Fruit fly (Drosophila melanogaster) whole organism, embryonic: ENCODE measurements around the gene CG13862.

ENCODE experiments used
- Atf3 ChIP-seq: fragments of 200-800 bp; sonication (Bioruptor generic); optimal IDR thresholded peaks from 3 replicates; lab custom pipeline; 2016; ENCODE audit warnings: missing biosample characterization, missing genetic modification characterization
- CG10147 ChIP-seq: fragments of 200-800 bp; sonication (Bioruptor generic); optimal IDR thresholded peaks from 2 replicates; lab custom pipeline; 2019; ENCODE audit warnings: missing biosample characterization, mild to moderate bottlenecking, missing genetic modification characterization, moderate library complexity
- CG11456 ChIP-seq: fragments of 200-800 bp; sonication (Bioruptor generic); IDR thresholded peaks from 3 replicates; pipeline ENCODE4 v1.3.6; 2022; ENCODE audit warnings: missing biosample characterization, missing genetic modification characterization
- CG11695 ChIP-seq: fragments of 200-800 bp; sonication (Bioruptor generic); IDR thresholded peaks from 3 replicates; pipeline ENCODE4 v1.3.6; 2022; ENCODE audit warnings: missing biosample characterization, missing genetic modification characterization
- CG12769 ChIP-seq: fragments of 200-800 bp; sonication (Bioruptor generic); optimal IDR thresholded peaks from 2 replicates; lab custom pipeline; 2019; ENCODE audit warnings: missing biosample characterization, mild to moderate bottlenecking, missing genetic modification characterization, moderate library complexity
- CG1529 ChIP-seq: fragments of 200-800 bp; sonication (Bioruptor generic); optimal IDR thresholded peaks from 3 replicates; lab custom pipeline; 2018; ENCODE audit warnings: missing biosample characterization, missing genetic modification characterization
- CG1602 ChIP-seq: fragments of 200-800 bp; sonication (Bioruptor generic); optimal IDR thresholded peaks from 3 replicates; lab custom pipeline; 2016; ENCODE audit warnings: missing biosample characterization, missing genetic modification characterization
- CG1603 ChIP-seq: fragments of 200-800 bp; sonication (Bioruptor generic); optimal IDR thresholded peaks from 2 replicates; lab custom pipeline; 2019; ENCODE audit warnings: missing biosample characterization, mild to moderate bottlenecking, missing genetic modification characterization, moderate library complexity
- CG16813 ChIP-seq: fragments of 200-800 bp; sonication (Bioruptor generic); IDR thresholded peaks from 3 replicates; pipeline ENCODE4 v1.3.6; 2022; ENCODE audit warnings: missing biosample characterization, missing genetic modification characterization; ENCODE audit not compliant: partially characterized antibody
- CG17361 ChIP-seq: fragments of 200-800 bp; sonication (Bioruptor generic); IDR thresholded peaks from 3 replicates; pipeline ENCODE4 v1.3.6; 2022; ENCODE audit warnings: missing biosample characterization, missing genetic modification characterization
- CG17829 ChIP-seq: fragments of 200-800 bp; optimal IDR thresholded peaks from 2 replicates; lab custom pipeline; 2019; ENCODE audit warnings: missing biosample characterization, mild to moderate bottlenecking, missing genetic modification characterization, moderate library complexity
- CG1792 ChIP-seq: fragments of 200-800 bp; sonication (Bioruptor generic); optimal IDR thresholded peaks from 2 replicates; lab custom pipeline; 2016; ENCODE audit warnings: missing biosample characterization, missing genetic modification characterization
- CG2120 ChIP-seq: fragments of 200-800 bp; sonication (Bioruptor generic); optimal IDR thresholded peaks from 3 replicates; lab custom pipeline; 2016; ENCODE audit warnings: missing biosample characterization, missing genetic modification characterization
- CG2129 ChIP-seq: fragments of 200-800 bp; sonication (Bioruptor generic); IDR thresholded peaks from 2 replicates; pipeline ENCODE4 v1.3.6; 2022; ENCODE audit warnings: missing biosample characterization, missing genetic modification characterization; ENCODE audit not compliant: partially characterized antibody
- CG2712 ChIP-seq: fragments of 200-800 bp; optimal IDR thresholded peaks from 3 replicates; lab custom pipeline; 2019; ENCODE audit warnings: missing biosample characterization, mild to moderate bottlenecking, missing genetic modification characterization, moderate library complexity
- CG32772 ChIP-seq: fragments of 200-800 bp; sonication (Bioruptor generic); IDR thresholded peaks from 2 replicates; pipeline ENCODE4 v1.3.6; 2022; ENCODE audit warnings: missing biosample characterization, missing genetic modification characterization
- CG43689 ChIP-seq: fragments of 200-800 bp; sonication (Bioruptor generic); IDR thresholded peaks from 2 replicates; pipeline ENCODE4 v1.3.6; 2022; ENCODE audit warnings: missing biosample characterization, missing genetic modification characterization
- CG6254 ChIP-seq: fragments of 200-800 bp; sonication (Bioruptor generic); optimal IDR thresholded peaks from 3 replicates; lab custom pipeline; 2017; ENCODE audit warnings: mild to moderate bottlenecking, missing biosample characterization, missing genetic modification reagents, missing genetic modification characterization
- CG6272 ChIP-seq: fragments of 200-800 bp; sonication (Bioruptor generic); IDR thresholded peaks from 2 replicates; pipeline ENCODE4 v1.3.6; 2022; ENCODE audit warnings: missing biosample characterization, missing genetic modification characterization
- CG6854 ChIP-seq: fragments of 200-800 bp; sonication (Bioruptor generic); optimal IDR thresholded peaks from 3 replicates; lab custom pipeline; 2017; ENCODE audit warnings: missing biosample characterization, mild to moderate bottlenecking, missing genetic modification characterization
- CG8089 ChIP-seq: fragments of 200-800 bp; sonication (Bioruptor generic); optimal IDR thresholded peaks from 3 replicates; lab custom pipeline; 2016; ENCODE audit warnings: missing biosample characterization, missing genetic modification characterization
- CG8290 ChIP-seq, 3 experiments: fragments of 200-800 bp; sonication (Bioruptor generic); optimal IDR thresholded peaks; 2 replicates each; lab custom pipeline; 2016 to 2019; ENCODE audit warnings: missing biosample characterization in 3 of 3, missing genetic modification characterization in 3 of 3, mild to moderate bottlenecking in 2 of 3, moderate library complexity in 1 of 3
- CG8359 ChIP-seq: fragments of 200-800 bp; sonication (Bioruptor generic); optimal IDR thresholded peaks from 2 replicates; lab custom pipeline; 2017; ENCODE audit warnings: missing biosample characterization, mild to moderate bottlenecking, missing genetic modification characterization, borderline replicate concordance
- CG8924 ChIP-seq: fragments of 200-800 bp; optimal IDR thresholded peaks from 3 replicates; lab custom pipeline; 2019; ENCODE audit warnings: missing biosample characterization, mild to moderate bottlenecking, missing genetic modification characterization, moderate library complexity
- CG8944 ChIP-seq: fragments of 200-800 bp; sonication (Bioruptor generic); optimal IDR thresholded peaks from 3 replicates; lab custom pipeline; 2016; ENCODE audit warnings: missing biosample characterization, missing genetic modification characterization
- CrebB ChIP-seq: fragments of 200-800 bp; sonication (Bioruptor generic); optimal IDR thresholded peaks from 3 replicates; lab custom pipeline; 2018; ENCODE audit warnings: missing biosample characterization, mild to moderate bottlenecking, missing genetic modification characterization
- D ChIP-seq, 2 experiments: fragments of 200-800 bp in 1 of 2; fragments of >200 bp in 1 of 2; sonication (Bioruptor generic) in 1 of 2; optimal IDR thresholded peaks; 2 replicates in 1 of 2; 3 replicates in 1 of 2; lab custom pipeline; 2017; ENCODE audit warnings: mild to moderate bottlenecking in 1 of 2, missing biosample characterization in 1 of 2, missing genetic modification characterization in 1 of 2, missing genetic modification reagents in 1 of 2
- D19B ChIP-seq: fragments of 200-800 bp; sonication (Bioruptor generic); optimal IDR thresholded peaks from 2 replicates; lab custom pipeline; 2017; ENCODE audit warnings: missing biosample characterization, mild to moderate bottlenecking, missing genetic modification characterization
- HmgZ ChIP-seq: fragments of 200-800 bp; sonication (Bioruptor generic); optimal IDR thresholded peaks from 2 replicates; lab custom pipeline; 2018; ENCODE audit warnings: missing biosample characterization, mild to moderate bottlenecking, missing genetic modification characterization
- Mad ChIP-seq: fragments of 200-800 bp; sonication (Bioruptor generic); optimal IDR thresholded peaks from 2 replicates; lab custom pipeline; 2016; ENCODE audit warnings: missing biosample characterization, missing genetic modification characterization
- Mes4 ChIP-seq: fragments of 200-800 bp; sonication (Bioruptor generic); optimal IDR thresholded peaks from 2 replicates; lab custom pipeline; 2016; ENCODE audit warnings: missing biosample characterization, missing genetic modification characterization
- Spps ChIP-seq: fragments of 200-800 bp; sonication (Bioruptor generic); optimal IDR thresholded peaks from 2 replicates; lab custom pipeline; 2018; ENCODE audit warnings: missing biosample characterization, mild to moderate bottlenecking, missing genetic modification characterization
- Stat92E ChIP-seq, 3 experiments: fragments of >200 bp in 2 of 3; fragments of 200-800 bp in 1 of 3; sonication (Bioruptor generic) in 1 of 3; optimal IDR thresholded peaks; 2 replicates each; lab custom pipeline; 2017 to 2019; ENCODE audit warnings: missing biosample characterization in 3 of 3, missing genetic modification characterization in 3 of 3, mild to moderate bottlenecking in 1 of 3, moderate library complexity in 1 of 3
- amos ChIP-seq: fragments of 200-800 bp; sonication (Bioruptor generic); IDR thresholded peaks from 2 replicates; pipeline ENCODE4 v1.3.6; 2022; ENCODE audit warnings: missing biosample characterization, missing genetic modification characterization; ENCODE audit not compliant: partially characterized antibody
- aop ChIP-seq: fragments of 200-800 bp; sonication (Bioruptor generic); IDR thresholded peaks from 2 replicates; pipeline ENCODE4 v1.3.6; 2022; ENCODE audit warnings: missing biosample characterization, missing genetic modification characterization
- btn ChIP-seq: fragments of 200-800 bp; sonication (Bioruptor generic); optimal IDR thresholded peaks from 2 replicates; lab custom pipeline; 2016; ENCODE audit warnings: missing biosample characterization, missing genetic modification characterization
- cg ChIP-seq: fragments of 200-800 bp; sonication (Bioruptor generic); optimal IDR thresholded peaks from 3 replicates; lab custom pipeline; 2019; ENCODE audit warnings: missing biosample characterization, mild to moderate bottlenecking, missing genetic modification characterization, moderate library complexity
- fu2 ChIP-seq: fragments of 200-800 bp; sonication (Bioruptor generic); optimal IDR thresholded peaks from 2 replicates; lab custom pipeline; 2016; ENCODE audit warnings: missing biosample characterization, missing genetic modification characterization
- odd ChIP-seq: fragments of 200-800 bp; sonication (Bioruptor generic); optimal IDR thresholded peaks from 2 replicates; lab custom pipeline; 2017; ENCODE audit warnings: missing biosample characterization, mild to moderate bottlenecking, missing genetic modification characterization
- pan ChIP-seq, 4 experiments: fragments of >200 bp in 3 of 4; fragments of 200-800 bp in 1 of 4; sonication (Bioruptor generic) in 1 of 4; optimal IDR thresholded peaks in 3 of 4; IDR thresholded peaks in 1 of 4; 2 replicates each; pipeline versions ENCODE4 v1.3.6 to Lab custom; 2017 to 2022; ENCODE audit warnings: missing biosample characterization in 2 of 4, missing genetic modification characterization in 2 of 4, mixed read lengths in 1 of 4
- ranshi ChIP-seq: fragments of 200-800 bp; sonication (Bioruptor generic); IDR thresholded peaks from 2 replicates; pipeline ENCODE4 v1.3.6; 2022; ENCODE audit warnings: missing biosample characterization, missing genetic modification characterization
- sqz ChIP-seq: fragments of 200-800 bp; sonication (Bioruptor generic); optimal IDR thresholded peaks from 3 replicates; lab custom pipeline; 2018; ENCODE audit warnings: missing biosample characterization, mild to moderate bottlenecking, missing genetic modification characterization
- tna ChIP-seq: fragments of 200-800 bp; sonication (Bioruptor generic); IDR thresholded peaks from 2 replicates; pipeline ENCODE4 v1.3.6; 2022; ENCODE audit warnings: missing biosample characterization, missing genetic modification characterization; ENCODE audit not compliant: partially characterized antibody
- tup ChIP-seq: fragments of 200-800 bp; sonication (Bioruptor generic); optimal IDR thresholded peaks from 2 replicates; lab custom pipeline; 2016; ENCODE audit warnings: missing biosample characterization, mild to moderate bottlenecking, missing genetic modification characterization, moderate library complexity
- zen ChIP-seq: fragments of 200-800 bp; sonication (Bioruptor generic); optimal IDR thresholded peaks from 3 replicates; lab custom pipeline; 2018; ENCODE audit warnings: missing biosample characterization, mild to moderate bottlenecking, missing genetic modification characterization, moderate library complexity

CG13862 gene

dm6 chr3R:22356464-22357410 is 24.9 kb downstream of the CG13862 start, which contains the start of gene Sar1 (continued):
- TF ChIP-seq CG8290 (GFP tag; optimal IDR thresholded peaks at IDR 0.05; lab: Kevin White, UChicago) (peak; percentile 55), CG8290 (tag; optimal IDR thresholded peaks at IDR 0.05; lab: Kevin White, UChicago) (peak in 1 of 2 experiments; percentile 92), tna (GFP tag; lab: Robert Waterston, UW) (peak; percentile 69), CG17829 (tag; lab: Kevin White, UChicago) (peak; percentile 50), CG2712 (tag; lab: Kevin White, UChicago) (peak; percentile 68), sqz (GFP tag; lab: Kevin White, UChicago) (peak; percentile 91), Stat92E (GFP tag; optimal IDR thresholded peaks at IDR 0.05; lab: Kevin White, UChicago) (peak in 1 of 3 experiments; percentile 90), CG16813 (GFP tag; lab: Robert Waterston, UW) (peak; percentile 93), tup (GFP tag; lab: Kevin White, UChicago) (no peak), Spps (peak; percentile 47), CG12769 (tag; lab: Kevin White, UChicago) (peak; percentile 55), Atf3 (GFP tag; lab: Kevin White, UChicago) (no peak), ranshi (GFP tag; lab: Robert Waterston, UW) (0 out of 2 replicates have a peak, but pooled peaks have one; percentile 6), Mad (peak; percentile 63), amos (GFP tag; lab: Robert Waterston, UW) (peak; percentile 98), cg (GFP tag; lab: Kevin White, UChicago) (peak; percentile 96), btn (GFP tag; lab: Kevin White, UChicago) (no peak), fu2 (GFP tag; lab: Kevin White, UChicago) (peak; percentile 51), CG43689 (GFP tag; lab: Robert Waterston, UW) (no peak), D19B (GFP tag; lab: Kevin White, UChicago) (no peak), CG2129 (GFP tag; lab: Robert Waterston, UW) (peak; percentile 92), CG17361 (GFP tag; lab: Robert Waterston, UW) (peak; percentile 19; the same call in 1 of the 3 replicates), HmgZ (peak; percentile 92), CG8944 (GFP tag; lab: Kevin White, UChicago) (peak; percentile 43), CG1529 (no peak), CG1602 (peak; percentile 12), aop (GFP tag; lab: Robert Waterston, UW) (peak; percentile 71), CG6854 (peak; percentile 39), pan (optimal IDR thresholded peaks at IDR 0.05; lab: Kevin White, UChicago) (no peak), pan (GFP tag; optimal IDR thresholded peaks at IDR 0.05 in 1 of 2, IDR thresholded peaks at IDR 0.05 in 1 of 2) (peak in 1 of 2 experiments; percentile 7), D (optimal IDR thresholded peaks at IDR 0.05; lab: Kevin White, UChicago) (peak; percentile 61), D (GFP tag; optimal IDR thresholded peaks at IDR 0.05; lab: Kevin White, UChicago) (no peak), odd (GFP tag; lab: Kevin White, UChicago) (peak; percentile 35), CG10147 (no peak), CG6272 (0 out of 2 replicates have a peak, but pooled peaks have one; percentile 19), Mes4 (GFP tag; lab: Kevin White, UChicago) (peak; percentile 26), CG6254 (GFP tag; lab: Kevin White, UChicago) (peak; percentile 16), CG8924 (peak; percentile 22), CG2120 (GFP tag; lab: Kevin White, UChicago) (peak; percentile 50), CG8089 (GFP tag; lab: Kevin White, UChicago) (no peak), CG1603 (tag; lab: Kevin White, UChicago) (peak; percentile 92), CG11456 (GFP tag; lab: Robert Waterston, UW) (peak; percentile 69; the same call in 2 of the 3 replicates), CG11695 (GFP tag; lab: Robert Waterston, UW) (0 out of 3 replicates have a peak, but pooled peaks have one; percentile 7), CG8359 (GFP tag; lab: Kevin White, UChicago) (no peak), zen (peak; percentile 74), CrebB (tag; lab: Kevin White, UChicago) (peak; percentile 22), CG1792 (GFP tag; lab: Kevin White, UChicago) (peak; percentile 35), CG32772 (GFP tag; lab: Robert Waterston, UW) (peak; percentile 55)
